Worm (Caenorhabditis elegans) whole organism, L4/young adult: ENCODE results near the gene C13F10.5.

Source experiments
- W03F9.2 ChIP-seq: fragments of 150-350 bp; optimal IDR thresholded peaks from 2 replicates; lab custom pipeline; 2014; ENCODE audit warnings: missing biosample characterization, missing genetic modification characterization
- dao-5 ChIP-seq: sonication (generic microtip); optimal IDR thresholded peaks from 2 replicates; lab custom pipeline; 2016; ENCODE audit warnings: missing genotype, missing genetic modification characterization, moderate library complexity, missing compliant biosample characterization
- him-1 ChIP-seq: sonication (generic microtip); optimal IDR thresholded peaks from 2 replicates; lab custom pipeline; 2016; ENCODE audit warnings: missing genotype, missing genetic modification reagents, missing genetic modification characterization, missing compliant biosample characterization

C13F10.5 gene

ce11 chrV:7196498-7196966, 22.4 kb downstream of the C13F10.5 start, which contains the start of gene F09G2.2:
TSS of gene F09G2.2 (plus strand) at chrV:7196916.
- TF ChIP-seq W03F9.2 (tag; lab: Kevin White, UChicago) = peak; percentile 93
- no peak for TF ChIP-seq dao-5 (tag; lab: Kevin White, UChicago)
- TF ChIP-seq him-1 (tag; lab: Kevin White, UChicago) = peak; percentile 52

ce11 chrV:7196037-7196436, 22.9 kb downstream of the C13F10.5 start, which contains the start of gene attf-2:
TSS of gene attf-2 (minus strand) at chrV:7196137.
- TF ChIP-seq W03F9.2 (tag; lab: Kevin White, UChicago) (no peak), dao-5 (tag; lab: Kevin White, UChicago) (no peak), him-1 (tag; lab: Kevin White, UChicago) (no peak)

DNA sequence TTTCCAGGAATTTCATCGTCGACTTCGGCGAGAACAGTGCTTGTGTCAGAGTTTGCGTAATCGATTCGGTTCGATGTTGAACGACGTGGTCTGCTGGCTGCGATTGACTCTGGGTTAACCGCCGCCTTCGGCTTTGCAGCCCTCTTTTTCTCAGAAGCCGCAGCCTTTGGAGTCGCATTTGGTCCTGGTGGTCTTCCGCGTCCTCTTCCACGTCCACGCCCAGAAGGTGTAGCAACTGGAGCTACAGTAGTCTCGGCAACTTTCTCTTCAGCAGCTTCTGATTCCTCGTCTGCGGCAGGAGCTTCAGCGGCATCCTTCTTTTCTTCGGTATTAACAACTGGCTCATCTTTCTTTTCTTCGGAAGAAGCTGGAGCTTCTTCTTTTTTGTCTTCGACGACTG, 24.1 kb downstream of the C13F10.5 start:
- TF ChIP-seq dao-5 (tag; lab: Kevin White, UChicago) = no peak
- TF ChIP-seq him-1 (tag; lab: Kevin White, UChicago) = no peak

DNA sequence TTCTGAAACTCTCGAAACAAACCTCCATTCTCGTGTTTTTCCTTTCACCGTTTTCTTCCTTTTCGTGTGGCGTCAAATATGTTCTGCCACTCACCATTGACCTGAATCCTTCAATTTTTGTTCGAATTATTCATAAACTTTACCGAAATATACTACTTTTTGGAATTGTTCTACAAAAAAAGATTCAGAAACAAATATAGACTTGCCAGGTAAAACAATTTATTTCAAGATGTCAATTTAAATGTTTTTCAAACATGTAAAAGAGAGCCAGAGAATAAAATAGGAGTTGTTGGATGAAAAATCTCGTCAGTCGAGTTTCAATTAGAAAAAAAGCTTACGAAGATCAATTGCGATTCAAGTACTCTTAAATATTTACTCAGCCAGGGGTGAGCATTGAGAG, 25.3 kb downstream of the C13F10.5 start, which contains the start of gene F09G2.8:
Gene F09G2.8 (minus strand): TSS at position 101 of the 400 bp plus-strand sequence.
- TF ChIP-seq him-1 (tag; lab: Kevin White, UChicago) (no peak), dao-5 (tag; lab: Kevin White, UChicago) (no peak), W03F9.2 (tag; lab: Kevin White, UChicago) (no peak)

ce11 chrV:7187295-7187694, 31.6 kb downstream of the C13F10.5 start:
- no peak for TF ChIP-seq him-1 (tag; lab: Kevin White, UChicago)
- no peak for TF ChIP-seq dao-5 (tag; lab: Kevin White, UChicago)
- TF ChIP-seq W03F9.2 (tag; lab: Kevin White, UChicago) = no peak

DNA sequence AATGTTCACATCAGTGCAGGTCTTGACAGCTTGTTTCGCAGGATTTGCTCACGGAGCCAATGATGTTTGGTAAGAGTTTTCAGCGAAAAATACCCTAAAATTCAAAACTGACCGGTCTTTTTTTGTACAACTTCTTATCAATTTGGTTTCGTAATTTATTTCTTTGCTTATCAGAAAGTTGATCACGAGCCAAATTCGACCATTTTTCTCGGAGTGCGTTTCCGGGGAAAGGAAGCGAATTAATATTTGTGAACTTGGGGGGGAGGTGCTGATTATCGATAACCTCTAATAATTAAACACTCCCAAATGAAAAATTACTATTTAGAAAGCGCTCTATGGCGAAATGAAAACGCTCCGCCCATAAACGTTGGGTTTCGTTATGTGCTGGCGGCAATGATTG, 32.3 kb downstream of the C13F10.5 start:
- no peak for TF ChIP-seq him-1 (tag; lab: Kevin White, UChicago)
- TF ChIP-seq W03F9.2 (tag; lab: Kevin White, UChicago) = no peak
- TF ChIP-seq dao-5 (tag; lab: Kevin White, UChicago) = no peak

- TF ChIP-seq W03F9.2 (tag; lab: Kevin White, UChicago) = no peak
- TF ChIP-seq him-1 (tag; lab: Kevin White, UChicago) = no peak
- TF ChIP-seq dao-5 (tag; lab: Kevin White, UChicago) = no peak
Observed at ce11 chrV:7184549-7184948, 34.3 kb downstream of the C13F10.5 start, which contains the start of gene pitr-5. TSS of gene pitr-5 (plus strand) at chrV:7184849.

- TF ChIP-seq dao-5 (tag; lab: Kevin White, UChicago) (no peak), W03F9.2 (tag; lab: Kevin White, UChicago) (no peak), him-1 (tag; lab: Kevin White, UChicago) (no peak)
Observed at ce11 chrV:7178843-7179242, 40.0 kb downstream of the C13F10.5 start, which contains the start of gene cpsf-2. TSS of gene cpsf-2 (plus strand) at chrV:7179172.

ce11 chrV:7175201-7175600, 43.7 kb downstream of the C13F10.5 start, which contains the start of gene lgc-39:
TSS of gene lgc-39 (plus strand) at chrV:7175501.
- TF ChIP-seq W03F9.2 (tag; lab: Kevin White, UChicago) (no peak), dao-5 (tag; lab: Kevin White, UChicago) (no peak), him-1 (tag; lab: Kevin White, UChicago) (no peak)

- TF ChIP-seq dao-5 (tag; lab: Kevin White, UChicago) (no peak), W03F9.2 (tag; lab: Kevin White, UChicago) (no peak), him-1 (tag; lab: Kevin White, UChicago) (no peak)
Observed at ce11 chrV:7166709-7167108, 52.2 kb downstream of the C13F10.5 start, which contains the start of gene ugt-36. TSS of gene ugt-36 (plus strand) at chrV:7167009.
